Worm (Caenorhabditis elegans): ENCODE results near the gene C39B5.5.
A peak's percentile ranks its signal among the peaks of the same experiment; 100 is the strongest.

DNA sequence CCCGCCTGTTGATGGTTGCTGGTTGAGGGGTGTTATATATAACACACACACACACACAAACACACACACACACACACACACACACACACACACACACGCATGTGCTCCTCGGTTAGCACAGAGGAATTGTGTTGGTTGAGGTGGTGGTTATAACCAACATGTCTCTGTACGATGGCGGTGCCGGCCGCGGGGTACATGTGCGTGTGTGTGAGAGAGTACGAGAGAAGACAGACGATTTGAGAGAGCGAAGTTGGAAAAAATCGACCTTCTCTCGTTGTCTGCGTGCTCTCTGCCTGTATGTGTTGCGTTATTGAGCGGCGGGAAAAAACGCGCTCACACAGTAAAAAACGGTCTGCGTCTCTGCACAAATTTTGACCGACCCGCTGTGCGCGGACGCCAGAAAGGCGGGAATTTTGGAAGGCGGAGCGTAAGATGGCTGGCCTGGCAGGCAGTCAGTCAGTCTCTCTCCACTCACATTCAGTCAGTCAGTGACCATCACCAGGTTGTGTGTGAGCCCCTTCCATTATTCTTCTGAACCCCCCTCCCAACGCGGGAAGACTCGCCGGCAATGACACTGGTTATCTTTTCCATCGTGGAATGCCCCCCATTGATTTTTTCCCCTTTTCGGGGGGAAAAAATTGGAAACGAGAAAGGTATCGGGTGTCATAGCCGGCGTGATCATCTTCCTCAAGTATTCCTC lies 35.9 kb upstream of the C39B5.5 start:
- peak; percentile 54 for TF ChIP-seq egl-27 (tag; optimal IDR thresholded peaks at IDR 0.05)
- no peak for TF ChIP-seq nhr-11 (tag; optimal IDR thresholded peaks at IDR 0.05)
- TF ChIP-seq skn-1 (tag; optimal IDR thresholded peaks at IDR 0.05) = no peak
- TF ChIP-seq unc-62 (GFP tag; optimal IDR thresholded peaks at IDR 0.05) = no peak
- TF ChIP-seq ztf-4 (tag; optimal IDR thresholded peaks at IDR 0.05) = peak; percentile 51
